Fruit fly (Drosophila melanogaster): ENCODE data around the gene CG1486.

Gene CG1486

dm6 chrX:21366311-21366990, 42.6 kb downstream of the CG1486 start (continued):
- TF ChIP-seq ara (GFP tag; IDR thresholded peaks at IDR 0.05): peak; percentile 72
- peak; percentile 35 for TF ChIP-seq maf-S (GFP tag; optimal IDR thresholded peaks at IDR 0.05)
- TF ChIP-seq chinmo (GFP tag; IDR thresholded peaks at IDR 0.05; ENCODE audit: partially characterized antibody): 0 out of 4 replicates have a peak, but pooled peaks have one; percentile 64
- peak; percentile 51 for TF ChIP-seq CTCF (GFP tag; optimal IDR thresholded peaks at IDR 0.05)
- TF ChIP-seq E2f2 (GFP tag; IDR thresholded peaks at IDR 0.05): peak; percentile 69
- TF ChIP-seq CG1647 (GFP tag; optimal IDR thresholded peaks at IDR 0.05): peak; percentile 61
- TF ChIP-seq CG7271 (tag; optimal IDR thresholded peaks at IDR 0.05): no peak
- TF ChIP-seq lola (GFP tag; optimal IDR thresholded peaks at IDR 0.05): peak in 1 of 3 experiments; percentile 88
- TF ChIP-seq MTF-1 (GFP tag; optimal IDR thresholded peaks at IDR 0.05; ENCODE audit: borderline replicate concordance): peak; percentile 72
- peak; percentile 89 for TF ChIP-seq Gug (GFP tag; IDR thresholded peaks at IDR 0.05)
- peak; percentile 95 for TF ChIP-seq nmo (GFP tag; optimal IDR thresholded peaks at IDR 0.05)
- TF ChIP-seq Hr3 (GFP tag; optimal IDR thresholded peaks at IDR 0.05): peak; percentile 85
- TF ChIP-seq CG30020 (tag; optimal IDR thresholded peaks at IDR 0.05): peak; percentile 73
- no peak for TF ChIP-seq amos (GFP tag; IDR thresholded peaks at IDR 0.05; ENCODE audit: partially characterized antibody)
- peak; percentile 76; the same call in 2 of the 3 replicates for TF ChIP-seq H15 (GFP tag; IDR thresholded peaks at IDR 0.05)
- peak; percentile 57; the same call in 2 of the 3 replicates for TF ChIP-seq otp (GFP tag; IDR thresholded peaks at IDR 0.05)
- TF ChIP-seq NC2β (GFP tag; optimal IDR thresholded peaks at IDR 0.05): peak; percentile 17
- peak; percentile 95 for TF ChIP-seq Meics (GFP tag; optimal IDR thresholded peaks at IDR 0.05)
- TF ChIP-seq ase (GFP tag; IDR thresholded peaks at IDR 0.05): peak; percentile 80
- peak; percentile 96 for TF ChIP-seq Hmr (GFP tag; optimal IDR thresholded peaks at IDR 0.05)
- TF ChIP-seq HLHmδ (GFP tag; optimal IDR thresholded peaks at IDR 0.05): no peak
- peak; percentile 96 for TF ChIP-seq CG12659 (GFP tag; optimal IDR thresholded peaks at IDR 0.05)
- peak; percentile 94 for TF ChIP-seq Sox100B (GFP tag; optimal IDR thresholded peaks at IDR 0.05)
- TF ChIP-seq Nf-YA (GFP tag; IDR thresholded peaks at IDR 0.05): peak; percentile 56
- peak; percentile 45 to 90 for TF ChIP-seq dpn (GFP tag; optimal IDR thresholded peaks at IDR 0.05)
- no peak for TF ChIP-seq NK7.1 (GFP tag; optimal IDR thresholded peaks at IDR 0.05)
- peak; percentile 76; the same call in 2 of the 3 replicates for TF ChIP-seq jigr1 (GFP tag; IDR thresholded peaks at IDR 0.05)
- peak; percentile 82 for TF ChIP-seq CG11723 (GFP tag; optimal IDR thresholded peaks at IDR 0.05)
- TF ChIP-seq CG6791 (GFP tag; IDR thresholded peaks at IDR 0.05; ENCODE audit: partially characterized antibody): no peak
- peak; percentile 87 for TF ChIP-seq CG1602 (GFP tag; optimal IDR thresholded peaks at IDR 0.05)
- TF ChIP-seq CG9437 (GFP tag; optimal IDR thresholded peaks at IDR 0.05): peak; percentile 86
- no peak for TF ChIP-seq Sry-δ (GFP tag; optimal IDR thresholded peaks at IDR 0.05)
- TF ChIP-seq unc-4 (GFP tag; IDR thresholded peaks at IDR 0.05; ENCODE audit: partially characterized antibody): 0 out of 2 replicates have a peak, but pooled peaks have one; percentile 27
- peak; percentile 86 for TF ChIP-seq CG14014 (GFP tag; IDR thresholded peaks at IDR 0.05)
- TF ChIP-seq Hmx (GFP tag; optimal IDR thresholded peaks at IDR 0.05): no peak
- TF ChIP-seq fd96Cb (tag; optimal IDR thresholded peaks at IDR 0.05): peak; percentile 94
- TF ChIP-seq Six4 (GFP tag; optimal IDR thresholded peaks at IDR 0.05): peak; percentile 86
- TF ChIP-seq CG12236 (GFP tag; optimal IDR thresholded peaks at IDR 0.05): no peak
- TF ChIP-seq CG3281 (GFP tag; optimal IDR thresholded peaks at IDR 0.05): peak; percentile 95
- TF ChIP-seq CG2889 (GFP tag; IDR thresholded peaks at IDR 0.05): peak; percentile 76
- peak; percentile 93 for TF ChIP-seq Ets65A (GFP tag)
- TF ChIP-seq CG11696 (GFP tag; IDR thresholded peaks at IDR 0.05): 0 out of 2 replicates have a peak, but pooled peaks have one; percentile 32
- TF ChIP-seq ATbp (GFP tag; optimal IDR thresholded peaks at IDR 0.05): peak; percentile 92
- TF ChIP-seq CG34376 (GFP tag; optimal IDR thresholded peaks at IDR 0.05): peak; percentile 94
- TF ChIP-seq B-H1 (GFP tag; IDR thresholded peaks at IDR 0.05): peak; percentile 83
- peak; percentile 87 for TF ChIP-seq az2 (GFP tag; optimal IDR thresholded peaks at IDR 0.05)
- peak; percentile 40; the same call in 1 of the 3 replicates for TF ChIP-seq gce (GFP tag; IDR thresholded peaks at IDR 0.05)
- TF ChIP-seq BtbVII (GFP tag; optimal IDR thresholded peaks at IDR 0.05): peak; percentile 93
- peak; percentile 75 for TF ChIP-seq rib (GFP tag; IDR thresholded peaks at IDR 0.05)
- TF ChIP-seq bowl (GFP tag; IDR thresholded peaks at IDR 0.05): peak; percentile 54; the same call in 1 of the 2 replicates
